Worm (Caenorhabditis elegans) whole organism, L3 larva: ENCODE measurements around the gene tag-322.

Experiments used
- tbx-2 ChIP-seq: sonication (generic microtip); optimal IDR thresholded peaks from 2 replicates; lab custom pipeline; 2016; ENCODE audit warnings: mild to moderate bottlenecking, missing genetic modification characterization, missing compliant biosample characterization
- unc-62 ChIP-seq: fragments of 150-350 bp; sonication (generic microtip); optimal IDR thresholded peaks from 4 replicates; lab custom pipeline; 2014; ENCODE audit warnings: missing biosample characterization, missing genetic modification reagents, missing genetic modification characterization

DNA sequence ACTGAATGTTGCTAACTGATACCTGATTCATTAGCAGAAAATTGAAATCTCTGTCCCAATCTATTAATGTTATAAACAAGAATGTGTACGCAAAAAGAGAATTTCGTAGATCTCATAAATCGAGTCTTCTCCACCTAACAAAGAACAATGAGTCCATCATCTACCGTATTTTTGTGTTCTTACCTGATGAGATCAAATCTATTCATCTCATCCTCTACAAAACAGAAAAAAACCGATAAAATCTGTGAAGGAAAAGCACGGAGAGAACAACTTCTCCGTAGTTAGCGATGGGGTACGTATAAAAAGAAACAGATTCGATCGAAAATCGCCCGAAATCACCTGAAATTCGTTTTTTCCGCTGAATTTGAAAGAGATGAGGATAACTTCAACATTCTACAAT lies 23.2 kb upstream of the tag-322 start, which contains the start of gene C33H5.1:
- TF ChIP-seq unc-62 (GFP tag; lab: Kevin White, UChicago) (no peak), tbx-2 (no peak)
